Fruit fly (Drosophila melanogaster) whole organism, embryonic: ENCODE results near the gene bun.

Experiments
- CG1024 ChIP-seq: fragments of 200-800 bp; sonication (Bioruptor generic); IDR thresholded peaks from 2 replicates; pipeline ENCODE4 v1.3.6; 2022; ENCODE audit warnings: missing biosample characterization, missing genetic modification characterization
- CG11456 ChIP-seq: fragments of 200-800 bp; sonication (Bioruptor generic); IDR thresholded peaks from 3 replicates; pipeline ENCODE4 v1.3.6; 2022; ENCODE audit warnings: missing biosample characterization, missing genetic modification characterization
- CG11723 ChIP-seq: fragments of 200-800 bp; sonication (Bioruptor generic); optimal IDR thresholded peaks from 2 replicates; lab custom pipeline; 2017; ENCODE audit warnings: missing biosample characterization, mild to moderate bottlenecking, missing genetic modification characterization
- CG12155 ChIP-seq: fragments of 200-800 bp; sonication (Bioruptor generic); optimal IDR thresholded peaks from 3 replicates; lab custom pipeline; 2016; ENCODE audit warnings: missing biosample characterization, missing genetic modification characterization
- CG12391 ChIP-seq: fragments of 200-800 bp; sonication (Bioruptor generic); optimal IDR thresholded peaks from 3 replicates; lab custom pipeline; 2018; ENCODE audit warnings: missing biosample characterization, mild to moderate bottlenecking, missing genetic modification characterization, moderate library complexity
- CG12659 ChIP-seq: fragments of 200-800 bp; sonication (Bioruptor generic); optimal IDR thresholded peaks from 3 replicates; lab custom pipeline; 2017; ENCODE audit warnings: mild to moderate bottlenecking, missing biosample characterization, missing genetic modification reagents, missing genetic modification characterization
- CG13287 ChIP-seq: fragments of 200-800 bp; sonication (Bioruptor generic); IDR thresholded peaks from 2 replicates; pipeline ENCODE4 v1.3.6; 2022; ENCODE audit warnings: missing biosample characterization, missing genetic modification characterization; ENCODE audit not compliant: partially characterized antibody
- CG13424 ChIP-seq: fragments of 200-800 bp; sonication (Bioruptor generic); optimal IDR thresholded peaks from 2 replicates; lab custom pipeline; 2019; ENCODE audit warnings: missing biosample characterization, mild to moderate bottlenecking, missing genetic modification characterization, moderate library complexity
- CG14667 ChIP-seq: fragments of 200-800 bp; sonication (Bioruptor generic); IDR thresholded peaks from 2 replicates; pipeline ENCODE4 v1.3.6; 2022; ENCODE audit warnings: missing biosample characterization, missing genetic modification characterization
- CG18599 ChIP-seq: fragments of 200-800 bp; sonication (Bioruptor generic); optimal IDR thresholded peaks from 3 replicates; lab custom pipeline; 2017; ENCODE audit warnings: missing biosample characterization, missing genetic modification characterization, mild to moderate bottlenecking, moderate library complexity, missing genetic modification reagents
- CG2129 ChIP-seq: fragments of 200-800 bp; sonication (Bioruptor generic); IDR thresholded peaks from 2 replicates; pipeline ENCODE4 v1.3.6; 2022; ENCODE audit warnings: missing biosample characterization, missing genetic modification characterization; ENCODE audit not compliant: partially characterized antibody
- CG2678 ChIP-seq: fragments of 200-800 bp; sonication (Bioruptor generic); optimal IDR thresholded peaks from 3 replicates; lab custom pipeline; 2019; ENCODE audit warnings: missing biosample characterization, mild to moderate bottlenecking, missing genetic modification characterization, moderate library complexity
- CG31388 ChIP-seq: fragments of 200-800 bp; sonication (Bioruptor generic); optimal IDR thresholded peaks from 2 replicates; lab custom pipeline; 2016; ENCODE audit warnings: missing biosample characterization, missing genetic modification characterization
- CG33213 ChIP-seq: fragments of 200-800 bp; sonication (Bioruptor generic); optimal IDR thresholded peaks from 3 replicates; lab custom pipeline; 2016; ENCODE audit warnings: missing biosample characterization, missing genetic modification characterization
- CG34224 ChIP-seq: fragments of 200-800 bp; sonication (Bioruptor generic); IDR thresholded peaks from 3 replicates; pipeline ENCODE4 v1.3.6; 2022; ENCODE audit warnings: missing biosample characterization, missing genetic modification characterization; ENCODE audit not compliant: partially characterized antibody
- CG4328 ChIP-seq: fragments of 200-800 bp; sonication (Bioruptor generic); optimal IDR thresholded peaks from 3 replicates; lab custom pipeline; 2017; ENCODE audit warnings: missing biosample characterization, missing genetic modification reagents, missing genetic modification characterization
- CG5180 ChIP-seq: fragments of 200-800 bp; sonication (Bioruptor generic); optimal IDR thresholded peaks from 3 replicates; lab custom pipeline; 2017; ENCODE audit warnings: missing biosample characterization, missing genetic modification characterization, mild to moderate bottlenecking, moderate library complexity, missing genetic modification reagents
- CG6765 ChIP-seq: fragments of 200-800 bp; sonication (Bioruptor generic); optimal IDR thresholded peaks from 3 replicates; lab custom pipeline; 2017; ENCODE audit warnings: missing biosample characterization, mild to moderate bottlenecking, missing genetic modification characterization
- CG7271 ChIP-seq: fragments of 200-800 bp; sonication (Bioruptor generic); optimal IDR thresholded peaks from 2 replicates; lab custom pipeline; 2018; ENCODE audit warnings: missing biosample characterization, mild to moderate bottlenecking, missing genetic modification characterization, moderate library complexity
- CG7839 ChIP-seq: fragments of 200-800 bp; sonication (Bioruptor generic); optimal IDR thresholded peaks from 3 replicates; lab custom pipeline; 2018; ENCODE audit warnings: missing biosample characterization, mild to moderate bottlenecking, missing genetic modification characterization, moderate library complexity
- CG7963 ChIP-seq: fragments of 200-800 bp; sonication (Bioruptor generic); IDR thresholded peaks from 3 replicates; pipeline ENCODE4 v1.3.6; 2022; ENCODE audit warnings: missing biosample characterization, missing genetic modification characterization; ENCODE audit not compliant: partially characterized antibody
- CoRest ChIP-seq: fragments of 200-800 bp; sonication (Bioruptor generic); optimal IDR thresholded peaks from 3 replicates; lab custom pipeline; 2018; ENCODE audit warnings: missing biosample characterization, mild to moderate bottlenecking, missing genetic modification characterization, moderate library complexity
- Dad ChIP-seq: fragments of 200-800 bp; sonication (Bioruptor generic); optimal IDR thresholded peaks from 3 replicates; lab custom pipeline; 2016; ENCODE audit warnings: missing biosample characterization, missing genetic modification characterization
- Dll ChIP-seq: fragments of 200-800 bp; sonication (Bioruptor generic); IDR thresholded peaks from 4 replicates; pipeline ENCODE4 v1.3.6; 2022; ENCODE audit warnings: missing biosample characterization, missing genetic modification characterization; ENCODE audit not compliant: partially characterized antibody
- HLHmδ ChIP-seq: fragments of 200-800 bp; sonication (Bioruptor generic); optimal IDR thresholded peaks from 2 replicates; lab custom pipeline; 2018; ENCODE audit warnings: missing biosample characterization, mild to moderate bottlenecking, missing genetic modification characterization, moderate library complexity
- Hey ChIP-seq: fragments of 200-800 bp; sonication (Bioruptor generic); optimal IDR thresholded peaks from 3 replicates; lab custom pipeline; 2018; ENCODE audit warnings: missing biosample characterization, mild to moderate bottlenecking, missing genetic modification characterization
- MBD-R2 ChIP-seq: fragments of 200-800 bp; sonication (Bioruptor generic); IDR thresholded peaks from 2 replicates; pipeline ENCODE4 v1.3.6; 2022; ENCODE audit warnings: missing biosample characterization, missing genetic modification characterization
- MTF-1 ChIP-seq: fragments of 200-800 bp; sonication (Bioruptor generic); optimal IDR thresholded peaks from 2 replicates; lab custom pipeline; 2018; ENCODE audit warnings: missing biosample characterization, mild to moderate bottlenecking, missing genetic modification characterization, borderline replicate concordance
- Max ChIP-seq: fragments of 200-800 bp; sonication (Bioruptor generic); optimal IDR thresholded peaks from 2 replicates; lab custom pipeline; 2016; ENCODE audit warnings: missing biosample characterization, mild to moderate bottlenecking, missing genetic modification characterization
- NFAT ChIP-seq: fragments of 200-800 bp; sonication (Bioruptor generic); IDR thresholded peaks from 2 replicates; pipeline ENCODE4 v1.3.6; 2022; ENCODE audit warnings: missing biosample characterization, missing genetic modification characterization
- bigmax ChIP-seq: fragments of 200-800 bp; sonication (Bioruptor generic); optimal IDR thresholded peaks from 2 replicates; lab custom pipeline; 2018; ENCODE audit warnings: missing biosample characterization, mild to moderate bottlenecking, missing genetic modification characterization
- dpn ChIP-seq, 2 experiments: fragments of 200-800 bp; sonication (Bioruptor generic); optimal IDR thresholded peaks; 3 replicates each; lab custom pipeline; 2016; ENCODE audit warnings: missing biosample characterization in 2 of 2, missing genetic modification characterization in 2 of 2
- fd64A ChIP-seq: fragments of 200-800 bp; sonication (Bioruptor generic); optimal IDR thresholded peaks from 3 replicates; lab custom pipeline; 2018; ENCODE audit warnings: missing biosample characterization, mild to moderate bottlenecking, missing genetic modification characterization
- gcm ChIP-seq: fragments of 200-800 bp; sonication (Bioruptor generic); optimal IDR thresholded peaks from 2 replicates; lab custom pipeline; 2019; ENCODE audit warnings: missing biosample characterization, mild to moderate bottlenecking, missing genetic modification characterization, moderate library complexity
- grau ChIP-seq: fragments of 200-800 bp; optimal IDR thresholded peaks from 3 replicates; lab custom pipeline; 2019; ENCODE audit warnings: missing biosample characterization, mild to moderate bottlenecking, missing genetic modification characterization, moderate library complexity
- ken ChIP-seq: fragments of 200-800 bp; sonication (Bioruptor generic); IDR thresholded peaks from 3 replicates; pipeline ENCODE4 v1.3.6; 2022; ENCODE audit warnings: missing biosample characterization, missing genetic modification characterization
- lab ChIP-seq: fragments of 200-800 bp; sonication (Bioruptor generic); optimal IDR thresholded peaks from 3 replicates; lab custom pipeline; 2017; ENCODE audit warnings: missing biosample characterization, missing genetic modification characterization, mild to moderate bottlenecking, moderate library complexity, missing genetic modification reagents
- nerfin-1 ChIP-seq: fragments of 200-800 bp; sonication (Bioruptor generic); optimal IDR thresholded peaks from 3 replicates; lab custom pipeline; 2019; ENCODE audit warnings: missing biosample characterization, mild to moderate bottlenecking, missing genetic modification characterization, moderate library complexity
- prd ChIP-seq, 3 experiments: fragments of >200 bp in 2 of 3; fragments of 200-800 bp in 1 of 3; sonication (Bioruptor generic) in 1 of 3; optimal IDR thresholded peaks in 2 of 3; IDR thresholded peaks in 1 of 3; 2 replicates in 2 of 3; 3 replicates in 1 of 3; pipeline versions ENCODE4 v1.3.6 to Lab custom; 2017 to 2022; ENCODE audit warnings: missing biosample characterization in 1 of 3, missing genetic modification characterization in 1 of 3
- psq ChIP-seq: fragments of 200-800 bp; sonication (Bioruptor generic); optimal IDR thresholded peaks from 2 replicates; lab custom pipeline; 2017; ENCODE audit warnings: missing biosample characterization, missing genetic modification characterization
- row ChIP-seq: fragments of 200-800 bp; sonication (Bioruptor generic); IDR thresholded peaks from 3 replicates; pipeline ENCODE4 v1.3.6; 2022; ENCODE audit warnings: missing biosample characterization, missing genetic modification characterization
- schlank ChIP-seq: fragments of 200-800 bp; sonication (Bioruptor generic); optimal IDR thresholded peaks from 2 replicates; lab custom pipeline; 2018; ENCODE audit warnings: missing biosample characterization, mild to moderate bottlenecking, missing genetic modification characterization
- sqz ChIP-seq: fragments of 200-800 bp; sonication (Bioruptor generic); optimal IDR thresholded peaks from 3 replicates; lab custom pipeline; 2018; ENCODE audit warnings: missing biosample characterization, mild to moderate bottlenecking, missing genetic modification characterization
- ssp ChIP-seq: fragments of 200-800 bp; sonication (Bioruptor generic); IDR thresholded peaks from 2 replicates; pipeline ENCODE4 v1.3.6; 2022; ENCODE audit warnings: missing biosample characterization, missing genetic modification characterization
- tx ChIP-seq: fragments of 200-800 bp; sonication (Bioruptor generic); optimal IDR thresholded peaks from 2 replicates; lab custom pipeline; 2016; ENCODE audit warnings: missing biosample characterization, missing genetic modification characterization
- z ChIP-seq: fragments of 200-800 bp; sonication (Bioruptor generic); IDR thresholded peaks from 3 replicates; pipeline ENCODE4 v1.3.6; 2022; ENCODE audit warnings: missing biosample characterization, missing genetic modification characterization

The bun gene

dm6 chr2L:12421793-12422691 lies 124.4 kb downstream of the bun start (continued):
- TF ChIP-seq row (GFP tag; lab: Robert Waterston, UW) (peak; percentile 66), CG5180 (GFP tag; lab: Kevin White, UChicago) (no peak), z (GFP tag; lab: Robert Waterston, UW) (peak; percentile 98), Max (no peak), lab (GFP tag; lab: Kevin White, UChicago) (peak; percentile 36), CG4328 (no peak), CG13287 (peak; percentile 42), Dll (GFP tag; lab: Robert Waterston, UW) (0 out of 4 replicates have a peak, but pooled peaks have one; percentile 30), CG7271 (no peak), CG12391 (tag; lab: Kevin White, UChicago) (peak; percentile 15), psq (GFP tag; lab: Kevin White, UChicago) (no peak), CG34224 (GFP tag; lab: Robert Waterston, UW) (peak; percentile 16; the same call in 1 of the 3 replicates), CG14667 (GFP tag; lab: Robert Waterston, UW) (no peak), CG12659 (GFP tag; lab: Kevin White, UChicago) (peak; percentile 1), CoRest (tag; lab: Kevin White, UChicago) (no peak), dpn (GFP tag; optimal IDR thresholded peaks at IDR 0.05; lab: Kevin White, UChicago) (peak in 1 of 2 experiments; percentile 30), CG2678 (tag; lab: Kevin White, UChicago) (peak; percentile 35), CG7963 (GFP tag; lab: Robert Waterston, UW) (no peak), CG31388 (no peak), CG12155 (no peak), schlank (no peak), bigmax (GFP tag; lab: Kevin White, UChicago) (no peak), CG11723 (GFP tag; lab: Kevin White, UChicago) (no peak), CG13424 (peak; percentile 2), Dad (GFP tag; lab: Kevin White, UChicago) (no peak), fd64A (GFP tag; lab: Kevin White, UChicago) (no peak), prd (optimal IDR thresholded peaks at IDR 0.05; lab: Kevin White, UChicago) (no peak), prd (GFP tag; IDR thresholded peaks at IDR 0.05; lab: Robert Waterston, UW) (0 out of 3 replicates have a peak, but pooled peaks have one; percentile 32), CG18599 (GFP tag; lab: Kevin White, UChicago) (peak; percentile 14), CG2129 (no peak), ssp (no peak), gcm (GFP tag; lab: Kevin White, UChicago) (peak; percentile 18), HLHmδ (GFP tag; lab: Kevin White, UChicago) (no peak), MTF-1 (GFP tag; lab: Kevin White, UChicago) (no peak), CG7839 (tag; lab: Kevin White, UChicago) (peak; percentile 26), grau (tag; lab: Kevin White, UChicago) (peak; percentile 30), Hey (no peak), ken (peak; percentile 15; the same call in 1 of the 3 replicates), NFAT (GFP tag; lab: Robert Waterston, UW) (no peak), nerfin-1 (tag; lab: Kevin White, UChicago) (no peak), tx (GFP tag; lab: Kevin White, UChicago) (no peak), CG11456 (GFP tag; lab: Robert Waterston, UW) (0 out of 3 replicates have a peak, but pooled peaks have one; percentile 52), CG33213 (no peak), CG6765 (no peak), CG1024 (GFP tag; lab: Robert Waterston, UW) (no peak), MBD-R2 (GFP tag; lab: Robert Waterston, UW) (0 out of 2 replicates have a peak, but pooled peaks have one; percentile 7), sqz (GFP tag; lab: Kevin White, UChicago) (no peak)
